Worm (Caenorhabditis elegans): ENCODE measurements around the gene T09F3.2.

T09F3.2 gene

DNA sequence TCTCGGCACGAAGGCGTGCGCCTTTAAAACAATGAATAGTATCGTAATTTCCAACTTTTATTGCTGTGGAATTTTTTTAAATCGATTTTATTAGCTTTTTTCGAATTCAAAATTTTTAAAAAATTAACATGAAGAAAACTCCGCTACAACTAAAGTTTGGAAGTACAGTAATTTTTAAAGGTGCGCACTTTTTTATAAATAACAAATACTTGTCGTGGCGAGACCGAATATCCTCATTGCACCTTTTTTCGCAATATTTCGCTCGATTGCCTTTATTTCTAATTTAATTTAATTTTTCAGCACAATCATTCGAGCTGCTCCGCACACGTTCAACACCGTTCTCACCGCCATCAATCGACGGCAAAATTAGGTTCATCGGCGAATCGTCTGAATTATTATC is at the start of gene T09F3.2, which contains the start of gene T09F3.7:
Gene T09F3.2 (plus strand): TSS at position 301 of the 400 bp plus-strand sequence.
Gene T09F3.7 (plus strand): TSS at position 315 of the 400 bp plus-strand sequence.
- TF ChIP-seq gmeb-1 (tag; optimal IDR thresholded peaks at IDR 0.05) (no peak), R02D3.7 (tag; optimal IDR thresholded peaks at IDR 0.05) (no peak), lin-11 (tag; optimal IDR thresholded peaks at IDR 0.05) (no peak), nhr-21 (tag; optimal IDR thresholded peaks at IDR 0.05) (no peak), ama-1 (optimal IDR thresholded peaks at IDR 0.05) (no peak), skn-1 (tag; optimal IDR thresholded peaks at IDR 0.05) (no peak), nhr-25 (tag; optimal IDR thresholded peaks at IDR 0.05) (no peak)

DNA sequence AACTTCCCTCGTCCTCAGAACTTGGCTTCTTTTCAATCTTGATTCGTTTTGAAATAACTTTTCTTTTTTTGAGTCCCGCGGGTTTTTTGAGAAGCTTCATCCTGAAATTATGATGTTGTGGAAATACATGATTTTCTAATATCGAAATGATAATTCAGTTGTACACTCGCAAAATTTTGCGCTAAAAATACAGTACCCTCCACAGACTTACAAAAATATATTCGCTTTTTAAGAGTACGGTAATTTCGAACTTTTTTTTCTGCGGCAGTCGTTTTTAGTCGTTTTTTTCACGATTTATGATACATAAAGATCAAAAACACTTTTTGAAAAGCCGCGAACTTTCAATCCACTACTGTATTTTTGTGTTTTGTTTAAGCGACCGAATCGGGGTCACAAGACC is 45.9 kb upstream of the T09F3.2 start, which contains the start of gene pro-2:
Gene pro-2 (minus strand): TSS at position 101 of the 400 bp plus-strand sequence.
- TF ChIP-seq gmeb-1 (tag; optimal IDR thresholded peaks at IDR 0.05) (no peak), sem-4 (tag; optimal IDR thresholded peaks at IDR 0.05) (no peak), nhr-21 (tag; optimal IDR thresholded peaks at IDR 0.05) (no peak), elt-3 (tag; optimal IDR thresholded peaks at IDR 0.05) (no peak), fos-1 (tag; optimal IDR thresholded peaks at IDR 0.05) (no peak), nhr-77 (tag; optimal IDR thresholded peaks at IDR 0.05) (no peak), lin-13 (GFP tag; optimal IDR thresholded peaks at IDR 0.05) (no peak), crh-2 (tag; optimal IDR thresholded peaks at IDR 0.05) (no peak), mdl-1 (tag; optimal IDR thresholded peaks at IDR 0.05) (no peak), ztf-1 (GFP tag; conservative IDR thresholded peaks at IDR 0.05) (no peak), aly-2 (tag; optimal IDR thresholded peaks at IDR 0.05) (no peak), F13H6.1 (tag; optimal IDR thresholded peaks at IDR 0.05) (no peak), R02D3.7 (tag; optimal IDR thresholded peaks at IDR 0.05) (no peak), nhr-12 (tag; optimal IDR thresholded peaks at IDR 0.05) (no peak), nhr-25 (tag; optimal IDR thresholded peaks at IDR 0.05) (no peak), nhr-10 (tag; optimal IDR thresholded peaks at IDR 0.05) (no peak), lin-39 (tag; optimal IDR thresholded peaks at IDR 0.05) (no peak), snpc-4 (tag; optimal IDR thresholded peaks at IDR 0.05) (no peak), peb-1 (tag; optimal IDR thresholded peaks at IDR 0.05) (no peak), elt-1 (tag; optimal IDR thresholded peaks at IDR 0.05) (no peak)

DNA sequence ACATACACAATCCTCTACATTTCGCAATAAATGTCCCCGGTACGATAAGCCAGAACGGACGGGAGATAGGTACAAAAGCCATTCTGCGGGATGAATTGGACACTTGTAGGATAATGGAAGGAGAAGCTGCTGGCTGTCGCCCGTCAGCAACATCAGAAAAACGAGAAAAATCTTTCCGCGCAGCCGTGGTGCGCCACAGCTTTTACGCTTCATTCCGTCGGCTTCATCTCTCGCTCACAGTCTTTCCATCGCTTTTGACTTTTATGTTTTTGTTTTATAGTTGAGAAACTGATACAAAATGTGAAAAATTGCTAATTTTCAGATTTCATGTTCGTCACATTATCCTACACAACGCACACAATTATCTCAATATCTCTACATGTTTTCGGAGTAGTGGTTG is 44.9 kb upstream of the T09F3.2 start, which contains the start of gene C07E3.10:
Gene C07E3.10 (plus strand): TSS at position 301 of the 400 bp plus-strand sequence.
- no peak for TF ChIP-seq elt-3 (tag; optimal IDR thresholded peaks at IDR 0.05)
- no peak for TF ChIP-seq nhr-237 (tag; optimal IDR thresholded peaks at IDR 0.05)
- TF ChIP-seq ceh-82 (tag; optimal IDR thresholded peaks at IDR 0.05) = no peak
- TF ChIP-seq Y55F3AM.14 (GFP tag; optimal IDR thresholded peaks at IDR 0.05) = no peak
- no peak for TF ChIP-seq ZK546.5 (tag; optimal IDR thresholded peaks at IDR 0.05)
- TF ChIP-seq snpc-4 (tag; optimal IDR thresholded peaks at IDR 0.05) = no peak

DNA sequence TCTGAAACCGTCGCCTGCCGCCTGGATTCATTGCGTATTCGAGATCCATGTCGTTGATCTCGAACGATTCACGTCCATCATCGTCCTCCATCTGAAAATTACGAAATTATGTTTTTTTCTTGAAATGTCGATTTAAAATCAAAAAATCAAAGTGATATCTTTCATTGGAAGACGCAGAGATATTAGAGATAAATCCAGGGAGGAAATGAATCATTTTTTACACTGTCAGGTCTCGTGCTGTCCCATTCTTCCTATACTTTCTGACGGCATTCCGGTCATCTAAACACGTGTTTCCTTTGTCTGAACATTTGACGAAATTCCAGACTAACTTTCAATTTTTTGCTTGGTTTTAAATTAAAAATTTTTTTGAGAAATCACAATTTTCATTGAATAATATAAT is 41.0 kb upstream of the T09F3.2 start, which contains the start of gene stip-1:
Gene stip-1 (minus strand): TSS at position 98 of the 400 bp plus-strand sequence.
- TF ChIP-seq lsy-2 (tag; optimal IDR thresholded peaks at IDR 0.05) = no peak
- peak; percentile 24 for TF ChIP-seq mab-5 (tag; optimal IDR thresholded peaks at IDR 0.05)

DNA sequence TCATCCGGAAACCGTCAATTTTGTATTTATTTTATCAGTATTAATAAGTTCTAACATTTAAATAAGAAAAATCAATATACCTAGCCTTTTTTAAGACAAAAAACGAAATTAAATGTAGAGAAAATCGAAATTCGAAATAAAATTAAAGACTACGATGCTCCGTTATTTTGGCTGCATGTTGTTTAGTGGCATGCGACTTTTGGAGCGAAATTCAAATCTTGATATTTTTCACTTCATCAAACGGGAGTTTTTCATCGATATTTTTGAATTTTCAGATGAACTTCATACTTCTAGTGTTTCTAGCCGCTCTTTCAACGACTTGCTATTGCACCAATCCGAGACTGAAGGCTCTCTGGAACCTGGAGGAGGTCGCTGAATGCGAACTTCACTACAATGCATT is 40.5 kb upstream of the T09F3.2 start, which contains the start of gene C07E3.9:
Gene C07E3.9 (plus strand): TSS at position 270 of the 400 bp plus-strand sequence.
- TF ChIP-seq gmeb-1 (tag; optimal IDR thresholded peaks at IDR 0.05) (peak; percentile 91), skn-1 (tag; optimal IDR thresholded peaks at IDR 0.05) (peak; percentile 9), nhr-77 (tag; optimal IDR thresholded peaks at IDR 0.05) (no peak), R02D3.7 (tag; optimal IDR thresholded peaks at IDR 0.05) (peak; percentile 8), blmp-1 (tag; optimal IDR thresholded peaks at IDR 0.05; ENCODE audit: insufficient read depth) (no peak), C34F6.9 (tag; optimal IDR thresholded peaks at IDR 0.05) (peak; percentile 56), lsy-2 (tag; optimal IDR thresholded peaks at IDR 0.05) (peak; percentile 4 to 72), nhr-129 (tag; optimal IDR thresholded peaks at IDR 0.05) (peak; percentile 50), unc-55 (GFP tag; optimal IDR thresholded peaks at IDR 0.05) (peak; percentile 74)

DNA sequence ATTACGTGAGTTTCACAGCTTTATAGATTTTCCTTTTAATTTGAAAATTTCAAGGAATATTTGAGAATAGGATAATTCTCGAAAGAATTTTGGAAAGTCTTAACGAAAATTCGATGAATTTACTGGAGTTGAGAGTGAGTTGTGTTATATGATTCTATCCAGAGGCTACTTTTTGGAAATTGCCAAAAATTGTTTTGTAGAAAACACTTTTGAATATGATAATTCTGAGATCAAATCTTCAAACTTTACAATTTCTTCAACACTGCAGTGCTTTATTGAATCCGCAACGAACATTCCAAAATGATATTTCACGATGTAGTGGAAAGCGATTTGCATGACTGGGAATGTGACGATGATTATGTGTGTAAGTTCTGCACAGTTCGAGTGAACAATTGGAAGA is 39.0 kb upstream of the T09F3.2 start, which contains the start of gene C07E3.8:
Gene C07E3.8 (plus strand): TSS at position 301 of the 400 bp plus-strand sequence.
- TF ChIP-seq egl-27 (tag; optimal IDR thresholded peaks at IDR 0.05) = no peak
- TF ChIP-seq ZK546.5 (tag; optimal IDR thresholded peaks at IDR 0.05) = no peak
- TF ChIP-seq snpc-4 (tag; optimal IDR thresholded peaks at IDR 0.05) = no peak
- TF ChIP-seq nhr-10 (tag; optimal IDR thresholded peaks at IDR 0.05) = no peak
- TF ChIP-seq unc-39 (tag; optimal IDR thresholded peaks at IDR 0.05) = no peak
- no peak for TF ChIP-seq lin-39 (tag; optimal IDR thresholded peaks at IDR 0.05)
- TF ChIP-seq elt-1 (tag; optimal IDR thresholded peaks at IDR 0.05) = no peak
- no peak for TF ChIP-seq nhr-129 (tag; optimal IDR thresholded peaks at IDR 0.05)
- TF ChIP-seq nhr-25 (tag; optimal IDR thresholded peaks at IDR 0.05) = no peak
- TF ChIP-seq ztf-1 (GFP tag; conservative IDR thresholded peaks at IDR 0.05) = no peak

All from whole organism, L2 larva.